Worm (Caenorhabditis elegans) whole organism, late embryonic: ENCODE data around the gene srh-99.

Experiments
- ceh-14 ChIP-seq: sonication (generic microtip); optimal IDR thresholded peaks from 2 replicates; lab custom pipeline; 2016; ENCODE audit warnings: missing genotype, missing genetic modification characterization, missing compliant biosample characterization
- ceh-30 ChIP-seq: fragments of 150-350 bp; optimal IDR thresholded peaks from 2 replicates; lab custom pipeline; 2014; ENCODE audit warnings: missing biosample characterization, missing genetic modification characterization
- ceh-31 ChIP-seq: sonication (generic microtip); optimal IDR thresholded peaks from 2 replicates; lab custom pipeline; 2016; ENCODE audit warnings: missing genetic modification characterization, missing compliant biosample characterization
- fkh-10 ChIP-seq: fragments of 150-350 bp; optimal IDR thresholded peaks from 2 replicates; lab custom pipeline; 2014; ENCODE audit warnings: missing biosample characterization, missing genetic modification reagents, missing genetic modification characterization
- hlh-30 ChIP-seq: sonication (generic microtip); optimal IDR thresholded peaks from 2 replicates; lab custom pipeline; 2017; ENCODE audit warnings: antibody characterized with exemption, missing genetic modification characterization, missing compliant biosample characterization; ENCODE audit not compliant: insufficient read depth
- mec-3 ChIP-seq: sonication (generic microtip); optimal IDR thresholded peaks from 2 replicates; lab custom pipeline; 2016; ENCODE audit warnings: borderline replicate concordance, missing genetic modification characterization, missing compliant biosample characterization
- nfya-1 ChIP-seq: sonication (generic microtip); optimal IDR thresholded peaks from 2 replicates; lab custom pipeline; 2017; ENCODE audit warnings: missing genetic modification characterization, mild to moderate bottlenecking, missing compliant biosample characterization, antibody characterized with exemption, moderate library complexity
- pha-4 ChIP-seq: fragments of 150-350 bp; optimal IDR thresholded peaks from 2 replicates; lab custom pipeline; 2018; ENCODE audit warnings: missing biosample characterization, missing genetic modification reagents, missing genetic modification characterization
- pros-1 ChIP-seq: fragments of 150-350 bp; optimal IDR thresholded peaks from 2 replicates; lab custom pipeline; 2014; ENCODE audit warnings: missing biosample characterization, missing genetic modification reagents, missing genetic modification characterization
- rnt-1 ChIP-seq: sonication (generic microtip); optimal IDR thresholded peaks from 2 replicates; lab custom pipeline; 2016; ENCODE audit warnings: missing genetic modification characterization, missing compliant biosample characterization

DNA sequence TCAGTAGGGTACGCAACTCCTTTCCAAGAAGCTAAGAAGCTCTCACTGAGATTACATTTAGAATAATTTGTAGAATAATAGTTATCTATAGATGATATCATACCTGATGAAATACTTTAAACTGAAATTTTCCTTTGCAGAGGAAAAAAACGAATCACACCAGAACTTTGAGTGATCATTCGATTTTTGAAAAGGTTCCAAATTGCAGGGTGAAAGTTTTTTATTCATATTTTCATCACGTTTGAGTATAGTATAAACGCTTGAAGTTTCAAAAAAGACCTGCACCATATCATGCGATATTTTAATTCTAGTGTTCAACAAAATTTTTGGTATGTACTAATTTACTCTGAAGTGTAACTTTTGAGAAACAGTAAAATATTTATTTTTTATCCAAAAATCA is 1.8 kb downstream of the srh-99 start, which contains the start of gene srh-100:
- TF ChIP-seq nfya-1 (tag; lab: Kevin White, UChicago), result no peak
- no peak for TF ChIP-seq ceh-31 (tag; lab: Kevin White, UChicago)
- no peak for TF ChIP-seq mec-3 (tag; lab: Kevin White, UChicago)
- TF ChIP-seq pros-1 (tag; lab: Kevin White, UChicago), result no peak
- no peak for TF ChIP-seq fkh-10 (GFP tag; lab: Kevin White, UChicago)
- no peak for TF ChIP-seq rnt-1 (tag; lab: Kevin White, UChicago)
- TF ChIP-seq ceh-30 (tag; lab: Kevin White, UChicago), result no peak
- TF ChIP-seq pha-4, result no peak
- no peak for TF ChIP-seq hlh-30 (tag; lab: Kevin White, UChicago)
- no peak for TF ChIP-seq ceh-14 (tag; lab: Kevin White, UChicago)
